Worm (Caenorhabditis elegans) whole organism, mixed stage, embryonic: ENCODE results near the gene nspb-6.
A peak's percentile ranks its signal among the peaks of the same experiment; 100 is the strongest.

Source experiments
- M03D4.4 ChIP-seq: sonication (generic microtip); optimal IDR thresholded peaks from 2 replicates; lab custom pipeline; 2017; ENCODE audit warnings: mild to moderate bottlenecking, missing genetic modification characterization, missing compliant biosample characterization
- bed-3 ChIP-seq: fragments of 200-800 bp; sonication (Bioruptor generic); optimal IDR thresholded peaks from 3 replicates; lab custom pipeline; 2018; ENCODE audit warnings: mild to moderate bottlenecking, missing genetic modification characterization, moderate library complexity, missing compliant biosample characterization
- blmp-1 ChIP-seq: fragments of 150-350 bp; optimal IDR thresholded peaks from 2 replicates; lab custom pipeline; 2014; ENCODE audit warnings: missing biosample characterization, missing genetic modification characterization
- ceh-39 ChIP-seq: fragments of 150-350 bp; optimal IDR thresholded peaks from 2 replicates; lab custom pipeline; 2014; ENCODE audit warnings: missing biosample characterization, missing genetic modification characterization
- ceh-43 ChIP-seq: fragments of 200-800 bp; sonication (Bioruptor generic); optimal IDR thresholded peaks from 2 replicates; lab custom pipeline; 2018; ENCODE audit warnings: mild to moderate bottlenecking, missing genetic modification characterization, moderate library complexity, missing compliant biosample characterization
- ceh-83 ChIP-seq: fragments of 200-800 bp; sonication (Bioruptor generic); optimal IDR thresholded peaks from 2 replicates; lab custom pipeline; 2018; ENCODE audit warnings: mild to moderate bottlenecking, missing genetic modification characterization, missing compliant biosample characterization
- ces-1 ChIP-seq: fragments of 150-350 bp; optimal IDR thresholded peaks from 2 replicates; lab custom pipeline; 2014; ENCODE audit warnings: missing biosample characterization, missing genetic modification reagents, missing genetic modification characterization
- cnd-1 ChIP-seq: fragments of 200-800 bp; sonication (Bioruptor generic); optimal IDR thresholded peaks from 2 replicates; lab custom pipeline; 2018; ENCODE audit warnings: mild to moderate bottlenecking, missing genetic modification characterization, missing compliant biosample characterization
- drap-1 ChIP-seq: fragments of 200-800 bp; sonication (Bioruptor generic); optimal IDR thresholded peaks from 3 replicates; lab custom pipeline; 2018; ENCODE audit warnings: mild to moderate bottlenecking, missing genetic modification characterization, missing compliant biosample characterization
- elt-3 ChIP-seq: fragments of 150-350 bp; optimal IDR thresholded peaks from 2 replicates; lab custom pipeline; 2014; ENCODE audit warnings: missing biosample characterization, missing genetic modification characterization
- ham-2 ChIP-seq: fragments of 200-800 bp; sonication (Bioruptor generic); optimal IDR thresholded peaks from 2 replicates; lab custom pipeline; 2018; ENCODE audit warnings: mild to moderate bottlenecking, missing genetic modification characterization, missing compliant biosample characterization
- hlh-1 ChIP-seq: fragments of 150-350 bp; optimal IDR thresholded peaks from 2 replicates; lab custom pipeline; 2014; ENCODE audit warnings: missing biosample characterization, missing genetic modification reagents, missing genetic modification characterization
- lin-13 ChIP-seq: fragments of 150-350 bp; optimal IDR thresholded peaks from 2 replicates; lab custom pipeline; 2014; ENCODE audit warnings: missing biosample characterization, missing genetic modification characterization
- lin-32 ChIP-seq: fragments of 200-800 bp; sonication (Bioruptor generic); optimal IDR thresholded peaks from 2 replicates; lab custom pipeline; 2018; ENCODE audit warnings: mild to moderate bottlenecking, missing genetic modification characterization, missing compliant biosample characterization
- lsy-2 ChIP-seq: fragments of 150-350 bp; optimal IDR thresholded peaks from 2 replicates; lab custom pipeline; 2014; ENCODE audit warnings: missing biosample characterization, missing genetic modification characterization
- mab-5 ChIP-seq: fragments of 150-350 bp; optimal IDR thresholded peaks from 2 replicates; lab custom pipeline; 2014; ENCODE audit warnings: missing biosample characterization, missing genetic modification characterization
- mls-2 ChIP-seq: sonication (generic microtip); optimal IDR thresholded peaks from 2 replicates; lab custom pipeline; 2016; ENCODE audit warnings: mild to moderate bottlenecking, missing genetic modification characterization, moderate library complexity, missing compliant biosample characterization
- nhr-12 ChIP-seq: fragments of 150-350 bp; optimal IDR thresholded peaks from 2 replicates; lab custom pipeline; 2014; ENCODE audit warnings: missing biosample characterization, missing genetic modification characterization
- nhr-237 ChIP-seq: fragments of 150-350 bp; optimal IDR thresholded peaks from 2 replicates; lab custom pipeline; 2014; ENCODE audit warnings: missing biosample characterization, missing genetic modification characterization
- nhr-28 ChIP-seq: fragments of 150-350 bp; optimal IDR thresholded peaks from 2 replicates; lab custom pipeline; 2014; ENCODE audit warnings: missing biosample characterization, missing genetic modification characterization
- nhr-76 ChIP-seq: sonication (generic microtip); optimal IDR thresholded peaks from 2 replicates; lab custom pipeline; 2017; ENCODE audit warnings: missing biosample characterization, missing genetic modification characterization
- pha-4 ChIP-seq: fragments of 150-350 bp; optimal IDR thresholded peaks from 2 replicates; lab custom pipeline; 2018; ENCODE audit warnings: missing biosample characterization, missing genetic modification reagents, missing genetic modification characterization
- sem-2 ChIP-seq: fragments of 200-800 bp; sonication (Bioruptor generic); optimal IDR thresholded peaks from 2 replicates; lab custom pipeline; 2018; ENCODE audit warnings: mild to moderate bottlenecking, missing genetic modification characterization, missing compliant biosample characterization
- sptf-1 ChIP-seq: sonication (generic microtip); optimal IDR thresholded peaks from 2 replicates; lab custom pipeline; 2017; ENCODE audit warnings: mild to moderate bottlenecking, missing genetic modification characterization, moderate library complexity, missing compliant biosample characterization
- tbx-8 ChIP-seq: fragments of 200-800 bp; sonication (Bioruptor generic); optimal IDR thresholded peaks from 2 replicates; lab custom pipeline; 2018; ENCODE audit warnings: mild to moderate bottlenecking, missing genetic modification characterization, moderate library complexity, missing compliant biosample characterization
- unc-120 ChIP-seq: sonication (generic microtip); optimal IDR thresholded peaks from 2 replicates; lab custom pipeline; 2017; ENCODE audit warnings: missing genetic modification characterization, missing compliant biosample characterization; ENCODE audit not compliant: poor library complexity, severe bottlenecking
- unc-39 ChIP-seq: fragments of 150-350 bp; optimal IDR thresholded peaks from 2 replicates; lab custom pipeline; 2014; ENCODE audit warnings: missing biosample characterization, missing genetic modification characterization
- unc-62 ChIP-seq: fragments of 150-350 bp; optimal IDR thresholded peaks from 2 replicates; lab custom pipeline; 2014; ENCODE audit warnings: missing biosample characterization, missing genetic modification reagents, missing genetic modification characterization
- ztf-11 ChIP-seq: fragments of 150-350 bp; optimal IDR thresholded peaks from 2 replicates; lab custom pipeline; 2014; ENCODE audit warnings: missing biosample characterization, missing genetic modification characterization

nspb-6 gene

ce11 chrIV:5930345-5930744 lies 35.1 kb downstream of the nspb-6 start, which contains the start of gene lin-33:
lin-33 (plus strand) TSS chrIV:5930645.
- TF ChIP-seq unc-120 (tag; lab: Kevin White, UChicago), result no peak
- no peak for TF ChIP-seq lin-32 (GFP tag; lab: Kevin White, UChicago)
- TF ChIP-seq nhr-12 (tag; lab: Kevin White, UChicago), result no peak

DNA sequence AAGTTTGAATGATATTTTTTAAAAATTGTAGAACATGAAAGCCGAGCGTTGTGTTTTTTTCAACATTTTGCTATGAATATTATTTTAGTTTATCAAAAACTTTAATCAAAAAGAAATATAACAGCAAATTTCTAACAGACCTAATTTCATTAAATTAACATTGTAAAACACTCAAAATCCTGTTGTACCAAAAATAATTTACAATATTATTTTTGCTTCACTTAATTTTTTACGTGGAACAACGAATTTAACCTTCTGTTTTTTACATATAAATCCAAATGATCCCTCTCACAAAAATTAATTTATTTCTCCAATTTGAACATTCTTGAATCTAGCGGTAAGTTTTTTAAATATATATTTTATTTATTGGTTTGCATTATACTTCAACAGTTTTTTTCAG lies 38.8 kb downstream of the nspb-6 start, which contains the start of gene H32C10.1:
Gene H32C10.1 (plus strand): TSS at position 301 of the 400 bp plus-strand sequence.
- TF ChIP-seq ces-1, result no peak
- TF ChIP-seq cnd-1 (tag; lab: Kevin White, UChicago), result no peak
- TF ChIP-seq sptf-1 (tag; lab: Kevin White, UChicago), result no peak
- TF ChIP-seq ztf-11 (tag; lab: Kevin White, UChicago), result no peak
- no peak for TF ChIP-seq unc-62 (GFP tag; lab: Kevin White, UChicago)
- no peak for TF ChIP-seq ceh-39 (tag; lab: Kevin White, UChicago)
- no peak for TF ChIP-seq nhr-28 (tag; lab: Kevin White, UChicago)
- no peak for TF ChIP-seq tbx-8 (GFP tag; lab: Kevin White, UChicago)
- TF ChIP-seq nhr-76 (tag; lab: Kevin White, UChicago), result no peak

ce11 chrIV:5937106-5937505 lies 41.8 kb downstream of the nspb-6 start:
- no peak for TF ChIP-seq nhr-76 (tag; lab: Kevin White, UChicago)
- no peak for TF ChIP-seq lin-13 (tag; lab: Kevin White, UChicago)
- no peak for TF ChIP-seq mab-5 (tag; lab: Kevin White, UChicago)
- TF ChIP-seq bed-3 (GFP tag; lab: Kevin White, UChicago), result no peak
- TF ChIP-seq elt-3 (tag; lab: Kevin White, UChicago), result no peak
- TF ChIP-seq ceh-83, result no peak
- no peak for TF ChIP-seq ces-1
- TF ChIP-seq hlh-1 (tag; lab: Kevin White, UChicago), result no peak
- TF ChIP-seq sem-2, result no peak
- TF ChIP-seq ceh-43 (GFP tag; lab: Kevin White, UChicago), result no peak
- no peak for TF ChIP-seq ham-2 (GFP tag; lab: Kevin White, UChicago)
- no peak for TF ChIP-seq blmp-1
- TF ChIP-seq pha-4 (tag; lab: Kevin White, UChicago), result no peak
- no peak for TF ChIP-seq mls-2
- no peak for TF ChIP-seq nhr-28 (tag; lab: Kevin White, UChicago)
- no peak for TF ChIP-seq sptf-1 (tag; lab: Kevin White, UChicago)
- TF ChIP-seq lin-32 (GFP tag; lab: Kevin White, UChicago), result no peak
- TF ChIP-seq ztf-11 (tag; lab: Kevin White, UChicago), result no peak
- no peak for TF ChIP-seq unc-120 (tag; lab: Kevin White, UChicago)
- no peak for TF ChIP-seq nhr-237 (tag; lab: Kevin White, UChicago)
- TF ChIP-seq, all 35 proteins: peak for 0

DNA sequence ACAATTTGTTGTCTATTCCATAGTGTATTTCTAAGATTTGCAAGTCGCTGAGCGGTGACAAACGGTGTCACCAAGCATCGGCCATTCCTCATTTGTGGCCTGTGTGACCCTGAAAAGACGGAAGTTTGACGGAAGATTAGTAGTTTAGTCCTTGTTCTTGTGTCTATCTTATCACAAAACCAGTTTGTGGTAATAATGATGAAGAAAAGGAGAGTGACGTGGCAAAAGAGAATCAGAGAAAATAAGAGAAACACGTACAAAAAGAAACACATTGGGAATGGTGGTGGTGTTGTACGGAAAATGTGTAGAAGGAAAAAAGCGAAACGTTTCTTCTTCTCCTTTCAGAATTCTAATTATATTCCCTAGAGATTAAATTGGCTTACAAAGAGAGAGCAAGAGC lies 43.8 kb downstream of the nspb-6 start, which contains the start of gene mcu-1:
Gene mcu-1 (minus strand): TSS at position 109 of the 400 bp plus-strand sequence.
- TF ChIP-seq ceh-39 (tag; lab: Kevin White, UChicago) (no peak), ces-1 (peak; percentile 18)

- no peak for TF ChIP-seq ham-2 (GFP tag; lab: Kevin White, UChicago)
- no peak for TF ChIP-seq nhr-28 (tag; lab: Kevin White, UChicago)
- no peak for TF ChIP-seq elt-3 (tag; lab: Kevin White, UChicago)
- no peak for TF ChIP-seq unc-39 (tag; lab: Kevin White, UChicago)
- no peak for TF ChIP-seq sem-2
- no peak for TF ChIP-seq sptf-1 (tag; lab: Kevin White, UChicago)
- peak; percentile 76 for TF ChIP-seq lsy-2
- no peak for TF ChIP-seq nhr-76 (tag; lab: Kevin White, UChicago)
These were observed 44.6 kb downstream of the nspb-6 start for ce11 chrIV:5939908-5940307.

- TF ChIP-seq unc-39 (tag; lab: Kevin White, UChicago) (no peak), drap-1 (GFP tag; lab: Kevin White, UChicago) (no peak), lsy-2 (no peak), M03D4.4 (no peak), elt-3 (tag; lab: Kevin White, UChicago) (no peak), ham-2 (GFP tag; lab: Kevin White, UChicago) (no peak), mab-5 (tag; lab: Kevin White, UChicago) (no peak), nhr-28 (tag; lab: Kevin White, UChicago) (no peak), nhr-12 (tag; lab: Kevin White, UChicago) (no peak), mls-2 (no peak), nhr-76 (tag; lab: Kevin White, UChicago) (no peak), sem-2 (no peak), pha-4 (tag; lab: Kevin White, UChicago) (no peak)
These were observed 45.3 kb downstream of the nspb-6 start for ce11 chrIV:5940608-5941007.
